Worm (Caenorhabditis elegans): ENCODE results near the gene mtre-1.

Gene mtre-1

ce11 chrII:8028730-8029129 lies 21.6 kb downstream of the mtre-1 start:
- TF ChIP-seq lin-11 (tag; optimal IDR thresholded peaks at IDR 0.05) (no peak), zag-1 (tag; optimal IDR thresholded peaks at IDR 0.05) (no peak), peb-1 (tag; optimal IDR thresholded peaks at IDR 0.05) (no peak)

ce11 chrII:8028246-8028694 lies 22.1 kb downstream of the mtre-1 start:
- peak; percentile 53 for TF ChIP-seq nhr-6 (tag; optimal IDR thresholded peaks at IDR 0.05)
- TF ChIP-seq nhr-21 (tag; optimal IDR thresholded peaks at IDR 0.05) = peak; percentile 82
- peak; percentile 78 for TF ChIP-seq zag-1 (tag; optimal IDR thresholded peaks at IDR 0.05)
- no peak for TF ChIP-seq nhr-23 (tag; optimal IDR thresholded peaks at IDR 0.05)
- no peak for TF ChIP-seq ztf-11 (tag; optimal IDR thresholded peaks at IDR 0.05)
- TF ChIP-seq ama-1 (optimal IDR thresholded peaks at IDR 0.05) = no peak
- TF ChIP-seq nhr-129 (tag; optimal IDR thresholded peaks at IDR 0.05) = peak; percentile 85
- TF ChIP-seq mab-5 (tag; optimal IDR thresholded peaks at IDR 0.05) = no peak
- TF ChIP-seq lin-39 (tag; optimal IDR thresholded peaks at IDR 0.05) = no peak
- peak; percentile 80 for TF ChIP-seq lin-13 (GFP tag; optimal IDR thresholded peaks at IDR 0.05)
- TF ChIP-seq gmeb-1 (tag; optimal IDR thresholded peaks at IDR 0.05) = peak; percentile 59
- peak; percentile 35 for TF ChIP-seq unc-62 (GFP tag; optimal IDR thresholded peaks at IDR 0.05)
- peak; percentile 79 for TF ChIP-seq C34F6.9 (tag; optimal IDR thresholded peaks at IDR 0.05)
- TF ChIP-seq nhr-77 (tag; optimal IDR thresholded peaks at IDR 0.05) = no peak
- peak; percentile 80 for TF ChIP-seq crh-2 (tag; optimal IDR thresholded peaks at IDR 0.05)
- peak; percentile 80 for TF ChIP-seq unc-55 (GFP tag; optimal IDR thresholded peaks at IDR 0.05)
- TF ChIP-seq nhr-10 (tag; optimal IDR thresholded peaks at IDR 0.05) = no peak
- peak; percentile 94 for TF ChIP-seq Y55F3AM.14 (GFP tag; optimal IDR thresholded peaks at IDR 0.05)
- TF ChIP-seq peb-1 (tag; optimal IDR thresholded peaks at IDR 0.05) = no peak
- TF ChIP-seq ztf-4 (tag; optimal IDR thresholded peaks at IDR 0.05) = peak; percentile 45
- peak; percentile 67 for TF ChIP-seq fos-1 (tag; optimal IDR thresholded peaks at IDR 0.05)
- no peak for TF ChIP-seq alr-1 (tag; optimal IDR thresholded peaks at IDR 0.05)
- peak in 1 of 2 experiments; percentile 68 for TF ChIP-seq mdl-1 (tag; optimal IDR thresholded peaks at IDR 0.05)
- TF ChIP-seq lin-11 (tag; optimal IDR thresholded peaks at IDR 0.05) = peak; percentile 73
- TF ChIP-seq blmp-1 (tag; optimal IDR thresholded peaks at IDR 0.05; ENCODE audit: insufficient read depth) = no peak
- TF ChIP-seq snpc-4 (tag; optimal IDR thresholded peaks at IDR 0.05) = peak; percentile 70
- TF ChIP-seq sem-4 (tag; optimal IDR thresholded peaks at IDR 0.05) = peak; percentile 61
- TF ChIP-seq lsy-2 (tag; optimal IDR thresholded peaks at IDR 0.05) = peak; percentile 60 to 79
- no peak for TF ChIP-seq R02D3.7 (tag; optimal IDR thresholded peaks at IDR 0.05)
- TF ChIP-seq ztf-1 (GFP tag; conservative IDR thresholded peaks at IDR 0.05) = no peak
- no peak for TF ChIP-seq ceh-16 (tag; optimal IDR thresholded peaks at IDR 0.05)
- TF ChIP-seq nhr-11 (tag; optimal IDR thresholded peaks at IDR 0.05) = no peak
- TF ChIP-seq unc-39 (tag; optimal IDR thresholded peaks at IDR 0.05) = no peak
- no peak for TF ChIP-seq skn-1 (tag; optimal IDR thresholded peaks at IDR 0.05)
- peak; percentile 34 for TF ChIP-seq sma-9 (GFP tag; optimal IDR thresholded peaks at IDR 0.05)
- TF ChIP-seq sma-9 (tag; optimal IDR thresholded peaks at IDR 0.05) = no peak
- TF ChIP-seq dmd-4 (tag; optimal IDR thresholded peaks at IDR 0.05) = no peak
- peak; percentile 50 for TF ChIP-seq nhr-25 (tag; optimal IDR thresholded peaks at IDR 0.05)
- no peak for TF ChIP-seq ceh-82 (tag; optimal IDR thresholded peaks at IDR 0.05)
- TF ChIP-seq sma-3 (GFP tag; optimal IDR thresholded peaks at IDR 0.05) = peak; percentile 82
- no peak for TF ChIP-seq nhr-12 (tag; optimal IDR thresholded peaks at IDR 0.05)
- TF ChIP-seq ZK546.5 (tag; optimal IDR thresholded peaks at IDR 0.05) = peak; percentile 16
- TF ChIP-seq mbf-1 (tag; optimal IDR thresholded peaks at IDR 0.05) = no peak
- TF ChIP-seq F13H6.1 (tag; optimal IDR thresholded peaks at IDR 0.05) = peak; percentile 95
- no peak for TF ChIP-seq nhr-237 (tag; optimal IDR thresholded peaks at IDR 0.05)
- TF ChIP-seq elt-1 (tag; optimal IDR thresholded peaks at IDR 0.05) = no peak
- TF ChIP-seq egl-27 (tag; optimal IDR thresholded peaks at IDR 0.05) = peak; percentile 55
- TF ChIP-seq aly-2 (tag; optimal IDR thresholded peaks at IDR 0.05) = no peak
- no peak for TF ChIP-seq elt-3 (tag; optimal IDR thresholded peaks at IDR 0.05)

Data from whole organism, L2 larva.